Fruit fly (Drosophila melanogaster): Measurements from ENCODE around the gene Roc1a.

The Roc1a gene

dm6 chrX:686437-686972, 39.4 kb downstream of the Roc1a start, which contains the start of gene sdk (continued):
- peak; percentile 89 for TF ChIP-seq Xbp1 (GFP tag; optimal IDR thresholded peaks at IDR 0.05)
- TF ChIP-seq schlank (tag; optimal IDR thresholded peaks at IDR 0.05): peak; percentile 74
- TF ChIP-seq PHDP (tag; optimal IDR thresholded peaks at IDR 0.05): peak; percentile 92
- TF ChIP-seq CG14050 (GFP tag; IDR thresholded peaks at IDR 0.05): peak; percentile 78
- peak in 1 of 2 experiments; percentile 75 for TF ChIP-seq Hr78 (GFP tag; optimal IDR thresholded peaks at IDR 0.05)
- peak; percentile 95 for TF ChIP-seq CG18262 (tag; optimal IDR thresholded peaks at IDR 0.05)
- TF ChIP-seq Dek (tag; optimal IDR thresholded peaks at IDR 0.05): peak; percentile 83
- peak; percentile 69; the same call in 1 of the 2 replicates for TF ChIP-seq Oaz (GFP tag; IDR thresholded peaks at IDR 0.05)
- TF ChIP-seq CG7987 (GFP tag; optimal IDR thresholded peaks at IDR 0.05): peak; percentile 87
- no peak for TF ChIP-seq stwl (tag; optimal IDR thresholded peaks at IDR 0.05)
- peak; percentile 87 for TF ChIP-seq CG17568 (GFP tag; optimal IDR thresholded peaks at IDR 0.05)
- TF ChIP-seq CG4404 (GFP tag; IDR thresholded peaks at IDR 0.05): peak; percentile 89
- TF ChIP-seq chif (GFP tag; optimal IDR thresholded peaks at IDR 0.05): peak; percentile 88 to 94
- peak; percentile 86 for TF ChIP-seq E2f1 (GFP tag; IDR thresholded peaks at IDR 0.05)
- no peak for TF ChIP-seq cg (GFP tag; optimal IDR thresholded peaks at IDR 0.05)
- peak; percentile 89 for TF ChIP-seq zfh2 (GFP tag; optimal IDR thresholded peaks at IDR 0.05)
- peak; percentile 40; the same call in 2 of the 3 replicates for TF ChIP-seq Doc3 (GFP tag; IDR thresholded peaks at IDR 0.05; ENCODE audit: partially characterized antibody)
- peak; percentile 85 for TF ChIP-seq CG33557 (GFP tag; optimal IDR thresholded peaks at IDR 0.05)
- peak; percentile 32; the same call in 1 of the 2 replicates for TF ChIP-seq cas (GFP tag; IDR thresholded peaks at IDR 0.05)
- peak; percentile 98 for TF ChIP-seq Ets65A (GFP tag)
- peak; percentile 81 for TF ChIP-seq CG6272 (GFP tag; IDR thresholded peaks at IDR 0.05)
- TF ChIP-seq grau (tag; optimal IDR thresholded peaks at IDR 0.05): peak; percentile 91
- TF ChIP-seq Dip2 (GFP tag; IDR thresholded peaks at IDR 0.05): no peak; the same call in 1 of the 2 replicates
- peak; percentile 68 for TF ChIP-seq NFAT (GFP tag; IDR thresholded peaks at IDR 0.05)
- TF ChIP-seq ap (GFP tag; IDR thresholded peaks at IDR 0.05): peak; percentile 63
- TF ChIP-seq CG43689 (GFP tag; IDR thresholded peaks at IDR 0.05): 0 out of 2 replicates have a peak, but pooled peaks have one; percentile 40
- TF ChIP-seq lilli (GFP tag; optimal IDR thresholded peaks at IDR 0.05): peak; percentile 96
- peak; percentile 90 for TF ChIP-seq esg (GFP tag; conservative IDR thresholded peaks at IDR 0.05)
- TF ChIP-seq onecut (GFP tag; IDR thresholded peaks at IDR 0.05): peak; percentile 79
- peak; percentile 49 for TF ChIP-seq CG10565 (GFP tag; optimal IDR thresholded peaks at IDR 0.05)
- TF ChIP-seq Hsf (GFP tag; optimal IDR thresholded peaks at IDR 0.05): peak; percentile 92
- peak; percentile 89 for TF ChIP-seq CG3407 (GFP tag; optimal IDR thresholded peaks at IDR 0.05)
- TF ChIP-seq dmrt99B (tag; optimal IDR thresholded peaks at IDR 0.05): peak; percentile 93
- peak; percentile 88 for TF ChIP-seq CG8089 (GFP tag; optimal IDR thresholded peaks at IDR 0.05)
- peak; percentile 87 for TF ChIP-seq CG8388 (GFP tag; optimal IDR thresholded peaks at IDR 0.05)
- peak; percentile 73 for TF ChIP-seq ssp (GFP tag; IDR thresholded peaks at IDR 0.05)
- TF ChIP-seq CG16815 (GFP tag; optimal IDR thresholded peaks at IDR 0.05): peak; percentile 95
- peak; percentile 86 for TF ChIP-seq crc (GFP tag; optimal IDR thresholded peaks at IDR 0.05)
- peak; percentile 91 for TF ChIP-seq CG13424 (tag; optimal IDR thresholded peaks at IDR 0.05)
- no peak for TF ChIP-seq lov (optimal IDR thresholded peaks at IDR 0.05)
- peak; percentile 5; the same call in 1 of the 3 replicates for TF ChIP-seq lov (GFP tag; IDR thresholded peaks at IDR 0.05)
- TF ChIP-seq fru (optimal IDR thresholded peaks at IDR 0.05): no peak
- peak; percentile 85 for TF ChIP-seq CG12769 (tag; optimal IDR thresholded peaks at IDR 0.05)
- TF ChIP-seq dpn (GFP tag; optimal IDR thresholded peaks at IDR 0.05): peak; percentile 92 to 95
- peak; percentile 90 for TF ChIP-seq gsb-n (tag; optimal IDR thresholded peaks at IDR 0.05)
- TF ChIP-seq HLHmδ (GFP tag; optimal IDR thresholded peaks at IDR 0.05): peak; percentile 79
- peak; percentile 89 for TF ChIP-seq Blimp-1 (GFP tag; optimal IDR thresholded peaks at IDR 0.05)
- TF ChIP-seq CG4617 (GFP tag; optimal IDR thresholded peaks at IDR 0.05; ENCODE audit: borderline replicate concordance): peak; percentile 64
- TF ChIP-seq pan (optimal IDR thresholded peaks at IDR 0.05): no peak
- peak in 1 of 2 experiments; percentile 82 for TF ChIP-seq pan (GFP tag; optimal IDR thresholded peaks at IDR 0.05 in 1 of 2, IDR thresholded peaks at IDR 0.05 in 1 of 2)
